Worm (Caenorhabditis elegans): ENCODE measurements around the gene K07G6.1.

K07G6.1 gene

DNA sequence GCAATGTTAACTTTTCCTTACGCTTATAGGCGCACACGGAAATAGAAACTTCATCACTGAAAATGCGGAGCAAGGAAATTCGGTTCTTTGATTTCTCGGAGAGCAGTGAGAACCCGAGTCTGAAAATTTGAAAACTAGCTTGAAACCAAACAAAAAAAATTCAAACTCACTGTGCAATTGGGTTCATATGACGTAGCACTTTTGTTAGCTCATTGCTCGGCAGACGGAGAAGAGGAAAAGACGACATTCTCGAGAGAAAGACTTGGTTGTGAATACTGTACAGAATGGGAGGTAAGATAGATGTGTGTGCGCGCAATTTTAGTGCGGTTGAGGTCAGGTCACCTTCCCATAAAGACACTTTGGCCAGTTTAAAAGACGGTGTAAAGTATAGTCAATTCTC lies 9.1 kb downstream of the K07G6.1 start, which contains the start of the genes F36H5.13 and F36H5.8:
Gene F36H5.13 (minus strand): TSS at position 101 of the 400 bp plus-strand sequence.
Gene F36H5.8 (minus strand): TSS at position 274 of the 400 bp plus-strand sequence.
- TF ChIP-seq lin-15B (tag; optimal IDR thresholded peaks at IDR 0.05): no peak

DNA sequence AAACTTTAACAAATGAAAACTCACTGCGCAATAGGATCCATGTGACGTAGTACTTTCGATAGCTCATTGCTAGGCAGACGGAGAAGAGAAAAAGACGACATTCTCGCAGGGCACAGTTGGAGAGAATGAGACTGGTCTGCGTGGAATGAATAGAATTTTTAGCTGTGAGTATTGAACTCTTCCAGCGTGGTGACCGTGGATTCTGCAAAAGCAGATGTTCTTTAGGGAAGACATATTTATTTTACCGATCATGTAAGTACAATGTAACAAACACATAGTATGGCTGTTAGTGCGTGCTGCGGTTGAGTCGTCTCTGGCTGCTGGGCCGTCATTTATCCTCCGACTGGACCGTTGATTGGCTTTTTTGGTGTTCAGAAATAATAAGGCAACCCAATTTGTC lies 11.6 kb downstream of the K07G6.1 start, which contains the start of gene F36H5.9:
Gene F36H5.9 (minus strand): TSS at position 101 of the 400 bp plus-strand sequence.
- TF ChIP-seq ztf-11 (tag; optimal IDR thresholded peaks at IDR 0.05): no peak
- no peak for TF ChIP-seq zag-1 (tag; optimal IDR thresholded peaks at IDR 0.05)
- TF ChIP-seq jun-1 (tag; optimal IDR thresholded peaks at IDR 0.05): no peak
- no peak for TF ChIP-seq fkh-10 (GFP tag; optimal IDR thresholded peaks at IDR 0.05)
- no peak for TF ChIP-seq ceh-28 (tag; optimal IDR thresholded peaks at IDR 0.05)
- no peak for TF ChIP-seq nhr-11 (tag; optimal IDR thresholded peaks at IDR 0.05)
- no peak for TF ChIP-seq R02D3.7 (tag; optimal IDR thresholded peaks at IDR 0.05)
- no peak for TF ChIP-seq nhr-28 (tag; optimal IDR thresholded peaks at IDR 0.05)
- no peak for TF ChIP-seq nhr-43 (tag; optimal IDR thresholded peaks at IDR 0.05; ENCODE audit: poor library complexity, severe bottlenecking)
- TF ChIP-seq daf-12 (tag; optimal IDR thresholded peaks at IDR 0.05): no peak
- TF ChIP-seq nhr-77 (tag; optimal IDR thresholded peaks at IDR 0.05): no peak
- no peak for TF ChIP-seq unc-62 (GFP tag; optimal IDR thresholded peaks at IDR 0.05)
- TF ChIP-seq elt-3 (tag; optimal IDR thresholded peaks at IDR 0.05): no peak
- no peak for TF ChIP-seq eor-1 (tag; optimal IDR thresholded peaks at IDR 0.05)
- TF ChIP-seq aly-2 (tag; optimal IDR thresholded peaks at IDR 0.05): no peak

DNA sequence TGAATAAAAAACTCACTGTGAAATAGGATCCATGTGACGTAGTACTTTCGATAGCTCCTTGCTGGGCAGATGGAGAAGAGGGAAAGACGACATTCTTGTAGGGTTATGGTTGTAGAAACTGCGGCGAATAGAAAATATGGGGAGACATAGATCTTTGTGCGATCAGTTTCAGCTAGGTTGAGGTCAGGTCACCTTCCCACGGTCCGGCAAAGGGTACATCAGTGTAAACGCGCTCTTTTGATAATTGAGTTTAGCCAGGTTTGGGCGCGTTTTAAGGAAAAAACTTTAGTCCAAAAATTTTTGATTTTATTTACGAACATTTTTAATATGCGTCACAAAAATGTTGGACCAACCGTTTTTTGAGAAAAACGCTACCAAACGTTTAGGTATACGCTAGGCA lies 14.7 kb downstream of the K07G6.1 start, which contains the start of gene F36H5.17:
Gene F36H5.17 (minus strand): TSS at position 101 of the 400 bp plus-strand sequence.
- TF ChIP-seq ceh-28 (tag; optimal IDR thresholded peaks at IDR 0.05) (no peak), elt-3 (tag; optimal IDR thresholded peaks at IDR 0.05) (no peak), snpc-4 (tag; optimal IDR thresholded peaks at IDR 0.05) (no peak), nhr-23 (tag; optimal IDR thresholded peaks at IDR 0.05) (no peak), ZK546.5 (tag; optimal IDR thresholded peaks at IDR 0.05) (no peak), nhr-67 (tag; optimal IDR thresholded peaks at IDR 0.05) (no peak), nhr-25 (tag; optimal IDR thresholded peaks at IDR 0.05) (no peak)

DNA sequence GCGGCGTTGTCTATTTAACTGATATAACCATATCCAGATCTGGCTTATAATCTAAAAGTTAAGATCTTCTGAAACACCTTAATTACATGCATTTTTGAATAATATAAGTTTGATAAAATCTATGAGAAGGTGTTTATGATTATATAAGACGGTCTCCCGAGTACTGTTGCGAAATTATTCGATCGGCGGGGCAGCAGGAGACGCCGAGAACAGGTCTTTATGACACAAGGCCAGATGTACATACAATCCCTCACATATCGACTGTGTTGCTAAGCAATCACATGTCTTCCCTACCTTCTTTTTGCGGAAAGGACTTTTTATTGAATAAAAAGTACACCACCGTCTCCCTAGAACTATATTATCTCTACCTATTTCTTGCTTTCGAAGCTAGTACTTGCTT lies 15.2 kb downstream of the K07G6.1 start, which contains the start of gene fbxb-53:
Gene fbxb-53 (plus strand): TSS at position 301 of the 400 bp plus-strand sequence.
- TF ChIP-seq egl-27 (tag; optimal IDR thresholded peaks at IDR 0.05) (no peak), aly-2 (tag; optimal IDR thresholded peaks at IDR 0.05) (no peak), ztf-11 (tag; optimal IDR thresholded peaks at IDR 0.05) (no peak), elt-3 (tag; optimal IDR thresholded peaks at IDR 0.05) (no peak), zag-1 (tag; optimal IDR thresholded peaks at IDR 0.05) (no peak), egl-5 (tag; optimal IDR thresholded peaks at IDR 0.05) (no peak), unc-39 (tag; optimal IDR thresholded peaks at IDR 0.05) (no peak), mml-1 (tag; optimal IDR thresholded peaks at IDR 0.05) (no peak), nhr-23 (tag; optimal IDR thresholded peaks at IDR 0.05) (no peak), nhr-76 (tag; optimal IDR thresholded peaks at IDR 0.05) (no peak), nhr-77 (tag; optimal IDR thresholded peaks at IDR 0.05) (no peak), ceh-16 (tag; optimal IDR thresholded peaks at IDR 0.05) (no peak), tbx-2 (tag; optimal IDR thresholded peaks at IDR 0.05) (no peak)

DNA sequence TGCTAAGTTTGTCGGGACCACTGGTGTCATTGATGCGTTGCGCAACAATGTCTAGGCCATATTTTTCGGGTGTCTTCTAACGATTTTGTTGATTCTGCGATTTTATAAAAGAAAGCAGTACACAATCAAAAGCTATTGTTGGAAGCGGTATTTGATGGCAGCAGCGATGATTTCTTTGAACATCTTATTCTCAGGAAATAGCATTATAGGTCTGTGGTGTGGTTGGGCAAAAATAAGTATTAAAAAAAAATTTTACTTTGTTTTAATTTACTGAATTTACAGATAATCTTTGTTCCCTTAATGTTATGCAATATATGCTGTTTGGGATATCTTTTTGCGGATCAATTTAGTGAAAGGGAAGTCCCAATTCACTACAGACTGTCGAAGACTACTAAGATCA lies 15.7 kb downstream of the K07G6.1 start, which contains the start of gene F36H5.10:
Gene F36H5.10 (plus strand): TSS at position 301 of the 400 bp plus-strand sequence.
- TF ChIP-seq ZK546.5 (tag; optimal IDR thresholded peaks at IDR 0.05) (no peak), egl-5 (tag; optimal IDR thresholded peaks at IDR 0.05) (no peak), ceh-9 (tag; optimal IDR thresholded peaks at IDR 0.05) (no peak), fkh-2 (tag; optimal IDR thresholded peaks at IDR 0.05) (no peak), unc-39 (tag; optimal IDR thresholded peaks at IDR 0.05) (no peak), nfya-1 (tag; optimal IDR thresholded peaks at IDR 0.05; ENCODE audit: insufficient read depth) (no peak), ceh-82 (tag; optimal IDR thresholded peaks at IDR 0.05) (no peak), nhr-11 (tag; optimal IDR thresholded peaks at IDR 0.05) (no peak), elt-2 (tag; optimal IDR thresholded peaks at IDR 0.05) (no peak), mdl-1 (tag; optimal IDR thresholded peaks at IDR 0.05) (no peak)
